Worm (Caenorhabditis elegans) whole organism, L2 larva: ENCODE results near the gene mec-15.

Experiments used
- C34F6.9 ChIP-seq: fragments of 150-350 bp; optimal IDR thresholded peaks from 2 replicates; lab custom pipeline; 2014; ENCODE audit warnings: missing biosample characterization, missing genetic modification characterization
- F13H6.1 ChIP-seq: sonication (generic microtip); optimal IDR thresholded peaks from 2 replicates; lab custom pipeline; 2016; ENCODE audit warnings: missing genetic modification characterization, missing compliant biosample characterization
- R02D3.7 ChIP-seq: fragments of 150-350 bp; optimal IDR thresholded peaks from 2 replicates; lab custom pipeline; 2014; ENCODE audit warnings: missing biosample characterization, missing genetic modification characterization
- Y55F3AM.14 ChIP-seq: fragments of 200-800 bp; sonication (Bioruptor generic); optimal IDR thresholded peaks from 2 replicates; lab custom pipeline; 2018; ENCODE audit warnings: mild to moderate bottlenecking, missing genetic modification characterization, missing compliant biosample characterization
- ZK546.5 ChIP-seq: sonication (generic microtip); optimal IDR thresholded peaks from 2 replicates; lab custom pipeline; 2017; ENCODE audit warnings: missing biosample characterization, missing genetic modification characterization
- alr-1 ChIP-seq: fragments of 150-350 bp; optimal IDR thresholded peaks from 2 replicates; lab custom pipeline; 2014; ENCODE audit warnings: missing biosample characterization, missing genetic modification characterization
- aly-2 ChIP-seq: fragments of 150-350 bp; optimal IDR thresholded peaks from 2 replicates; lab custom pipeline; 2014; ENCODE audit warnings: missing biosample characterization, missing genetic modification characterization
- ama-1 ChIP-seq: fragments of 150-350 bp; optimal IDR thresholded peaks from 2 replicates; lab custom pipeline; 2018; ENCODE audit warnings: inconsistent platforms
- blmp-1 ChIP-seq: sonication (generic microtip); optimal IDR thresholded peaks from 2 replicates; lab custom pipeline; 2017; ENCODE audit warnings: missing genetic modification characterization, mild to moderate bottlenecking, missing compliant biosample characterization, antibody characterized with exemption, moderate library complexity; ENCODE audit not compliant: insufficient read depth
- ceh-16 ChIP-seq: fragments of 150-350 bp; optimal IDR thresholded peaks from 2 replicates; lab custom pipeline; 2014; ENCODE audit warnings: missing biosample characterization, missing genetic modification characterization
- ceh-82 ChIP-seq: fragments of 150-350 bp; optimal IDR thresholded peaks from 2 replicates; lab custom pipeline; 2014; ENCODE audit warnings: missing biosample characterization, missing genetic modification characterization
- crh-2 ChIP-seq: sonication (generic microtip); optimal IDR thresholded peaks from 2 replicates; lab custom pipeline; 2017; ENCODE audit warnings: missing biosample characterization, missing genetic modification characterization
- dmd-4 ChIP-seq: sonication (generic microtip); optimal IDR thresholded peaks from 2 replicates; lab custom pipeline; 2017; ENCODE audit warnings: missing biosample characterization, missing genetic modification characterization
- egl-27 ChIP-seq: sonication (generic microtip); optimal IDR thresholded peaks from 3 replicates; lab custom pipeline; 2017; ENCODE audit warnings: missing biosample characterization, missing genetic modification reagents, missing genetic modification characterization
- elt-1 ChIP-seq: fragments of 150-350 bp; optimal IDR thresholded peaks from 2 replicates; lab custom pipeline; 2014; ENCODE audit warnings: missing biosample characterization, missing genetic modification characterization
- elt-3 ChIP-seq: sonication (generic microtip); optimal IDR thresholded peaks from 2 replicates; lab custom pipeline; 2017; ENCODE audit warnings: missing biosample characterization, missing genetic modification characterization
- fos-1 ChIP-seq: fragments of 150-350 bp; optimal IDR thresholded peaks from 2 replicates; lab custom pipeline; 2014; ENCODE audit warnings: missing biosample characterization, missing genetic modification characterization
- gmeb-1 ChIP-seq: fragments of 150-350 bp; optimal IDR thresholded peaks from 2 replicates; lab custom pipeline; 2014; ENCODE audit warnings: missing biosample characterization, missing genetic modification characterization
- lin-11 ChIP-seq: fragments of 150-350 bp; sonication (generic microtip); optimal IDR thresholded peaks from 2 replicates; lab custom pipeline; 2014; ENCODE audit warnings: missing biosample characterization, missing genetic modification characterization, inconsistent platforms, mixed read lengths
- lin-13 ChIP-seq: fragments of 150-350 bp; optimal IDR thresholded peaks from 2 replicates; lab custom pipeline; 2014; ENCODE audit warnings: missing biosample characterization, missing genetic modification reagents, missing genetic modification characterization
- lin-39 ChIP-seq: fragments of 150-350 bp; optimal IDR thresholded peaks from 2 replicates; lab custom pipeline; 2014; ENCODE audit warnings: missing biosample characterization, missing genetic modification reagents, missing genetic modification characterization
- lsy-2 ChIP-seq, 2 experiments: fragments of 150-350 bp in 1 of 2; sonication (generic microtip) in 1 of 2; optimal IDR thresholded peaks; 2 replicates each; lab custom pipeline; 2014 to 2017; ENCODE audit warnings: missing biosample characterization in 2 of 2, missing genetic modification characterization in 2 of 2
- mab-5 ChIP-seq: fragments of 150-350 bp; optimal IDR thresholded peaks from 2 replicates; lab custom pipeline; 2014; ENCODE audit warnings: missing biosample characterization, missing genetic modification characterization
- mbf-1 ChIP-seq: sonication (generic microtip); optimal IDR thresholded peaks from 2 replicates; lab custom pipeline; 2017; ENCODE audit warnings: missing biosample characterization, missing genetic modification characterization
- mdl-1 ChIP-seq, 2 experiments: fragments of 150-350 bp in 1 of 2; sonication (generic microtip) in 1 of 2; optimal IDR thresholded peaks; 2 replicates each; lab custom pipeline; 2017; ENCODE audit warnings: missing biosample characterization in 2 of 2, missing genetic modification characterization in 2 of 2
- nhr-10 ChIP-seq: sonication (generic microtip); optimal IDR thresholded peaks from 2 replicates; lab custom pipeline; 2017; ENCODE audit warnings: missing biosample characterization, missing genetic modification characterization
- nhr-11 ChIP-seq: fragments of 150-350 bp; optimal IDR thresholded peaks from 2 replicates; lab custom pipeline; 2014; ENCODE audit warnings: missing biosample characterization, missing genetic modification characterization
- nhr-12 ChIP-seq: fragments of 150-350 bp; optimal IDR thresholded peaks from 2 replicates; lab custom pipeline; 2014; ENCODE audit warnings: missing biosample characterization, missing genetic modification characterization
- nhr-129 ChIP-seq: fragments of 150-350 bp; optimal IDR thresholded peaks from 2 replicates; lab custom pipeline; 2014; ENCODE audit warnings: missing biosample characterization, missing genetic modification characterization
- nhr-21 ChIP-seq: fragments of 150-350 bp; optimal IDR thresholded peaks from 2 replicates; lab custom pipeline; 2014; ENCODE audit warnings: missing biosample characterization, missing genetic modification characterization
- nhr-23 ChIP-seq: fragments of 150-350 bp; optimal IDR thresholded peaks from 2 replicates; lab custom pipeline; 2014; ENCODE audit warnings: missing biosample characterization, missing genetic modification reagents, missing genetic modification characterization
- nhr-237 ChIP-seq: fragments of 150-350 bp; optimal IDR thresholded peaks from 2 replicates; lab custom pipeline; 2014; ENCODE audit warnings: missing biosample characterization, missing genetic modification characterization
- nhr-25 ChIP-seq: fragments of 150-350 bp; sonication (generic microtip); optimal IDR thresholded peaks from 3 replicates; lab custom pipeline; 2014; ENCODE audit warnings: missing biosample characterization, missing genetic modification characterization
- nhr-6 ChIP-seq: fragments of 150-350 bp; optimal IDR thresholded peaks from 2 replicates; lab custom pipeline; 2014; ENCODE audit warnings: missing biosample characterization, missing genetic modification characterization
- nhr-77 ChIP-seq: fragments of 150-350 bp; optimal IDR thresholded peaks from 2 replicates; lab custom pipeline; 2014; ENCODE audit warnings: missing biosample characterization, missing genetic modification characterization
- peb-1 ChIP-seq: fragments of 150-350 bp; optimal IDR thresholded peaks from 2 replicates; lab custom pipeline; 2014; ENCODE audit warnings: missing biosample characterization, missing genetic modification characterization
- sem-4 ChIP-seq: fragments of 150-350 bp; optimal IDR thresholded peaks from 2 replicates; lab custom pipeline; 2014; ENCODE audit warnings: missing biosample characterization, missing genetic modification reagents, missing genetic modification characterization
- skn-1 ChIP-seq: sonication (generic microtip); optimal IDR thresholded peaks from 2 replicates; lab custom pipeline; 2017; ENCODE audit warnings: missing biosample characterization, missing genetic modification characterization
- sma-3 ChIP-seq: sonication (generic microtip); optimal IDR thresholded peaks from 2 replicates; lab custom pipeline; 2016; ENCODE audit warnings: missing genetic modification reagents, missing genetic modification characterization, missing compliant biosample characterization
- sma-9 ChIP-seq, 2 experiments: fragments of 150-350 bp in 1 of 2; sonication (generic microtip) in 1 of 2; optimal IDR thresholded peaks; 2 replicates each; lab custom pipeline; 2014 to 2016; ENCODE audit warnings: missing genetic modification characterization in 2 of 2, mild to moderate bottlenecking in 1 of 2, missing biosample characterization in 1 of 2, missing compliant biosample characterization in 1 of 2, missing genetic modification reagents in 1 of 2, moderate library complexity in 1 of 2
- snpc-4 ChIP-seq: fragments of 150-350 bp; optimal IDR thresholded peaks from 2 replicates; lab custom pipeline; 2014; ENCODE audit warnings: missing biosample characterization, missing genetic modification characterization
- unc-39 ChIP-seq: fragments of 150-350 bp; optimal IDR thresholded peaks from 2 replicates; lab custom pipeline; 2014; ENCODE audit warnings: missing biosample characterization, missing genetic modification characterization
- unc-55 ChIP-seq: fragments of 150-350 bp; sonication (generic microtip); optimal IDR thresholded peaks from 3 replicates; lab custom pipeline; 2014; ENCODE audit warnings: missing biosample characterization, missing genetic modification reagents, missing genetic modification characterization
- unc-62 ChIP-seq: fragments of 150-350 bp; optimal IDR thresholded peaks from 2 replicates; lab custom pipeline; 2014; ENCODE audit warnings: missing biosample characterization, missing genetic modification reagents, missing genetic modification characterization
- zag-1 ChIP-seq: fragments of 150-350 bp; optimal IDR thresholded peaks from 2 replicates; lab custom pipeline; 2014; ENCODE audit warnings: missing biosample characterization, missing genetic modification characterization
- ztf-1 ChIP-seq: fragments of 200-800 bp; sonication (Bioruptor generic); conservative IDR thresholded peaks from 2 replicates; pipeline ENCODE4 v1.3.6; 2022; ENCODE audit warnings: missing genetic modification characterization, missing compliant biosample characterization
- ztf-11 ChIP-seq: sonication (generic microtip); optimal IDR thresholded peaks from 2 replicates; lab custom pipeline; 2017; ENCODE audit warnings: missing biosample characterization, missing genetic modification characterization
- ztf-4 ChIP-seq: fragments of 150-350 bp; optimal IDR thresholded peaks from 2 replicates; lab custom pipeline; 2014; ENCODE audit warnings: missing biosample characterization, missing genetic modification characterization

mec-15 gene

ce11 chrII:10248355-10249041, 9.0 kb upstream of the mec-15 start, which contains the start of gene atad-3:
atad-3 (plus strand) TSS chrII:10248991.
- peak; percentile 35 for TF ChIP-seq fos-1 (tag; lab: Kevin White, UChicago)
- TF ChIP-seq ztf-1 = no peak
- TF ChIP-seq nhr-10 (tag; lab: Kevin White, UChicago) = no peak
- peak; percentile 65 for TF ChIP-seq sem-4 (tag; lab: Kevin White, UChicago)
- TF ChIP-seq lin-39 (tag; lab: Kevin White, UChicago) = no peak
- TF ChIP-seq egl-27 = peak; percentile 55
- peak; percentile 89 for TF ChIP-seq C34F6.9 (tag; lab: Kevin White, UChicago)
- TF ChIP-seq dmd-4 (tag; lab: Kevin White, UChicago) = no peak
- no peak for TF ChIP-seq elt-1 (tag; lab: Kevin White, UChicago)
- no peak for TF ChIP-seq nhr-77
- TF ChIP-seq lin-11 (tag; lab: Kevin White, UChicago) = peak; percentile 68
- no peak for TF ChIP-seq nhr-12 (tag; lab: Kevin White, UChicago)
- peak; percentile 74 for TF ChIP-seq nhr-21
- TF ChIP-seq unc-55 (GFP tag; lab: Kevin White, UChicago) = peak; percentile 85
- TF ChIP-seq nhr-25 (tag; lab: Kevin White, UChicago) = peak; percentile 86
- no peak for TF ChIP-seq nhr-11
- TF ChIP-seq F13H6.1 (tag; lab: Kevin White, UChicago) = peak; percentile 88
- TF ChIP-seq unc-62 (GFP tag; lab: Kevin White, UChicago) = no peak
- TF ChIP-seq ztf-11 (tag; lab: Kevin White, UChicago) = no peak
- peak; percentile 44 for TF ChIP-seq ZK546.5 (tag; lab: Kevin White, UChicago)
- TF ChIP-seq ceh-16 (tag; lab: Kevin White, UChicago) = no peak
- no peak for TF ChIP-seq peb-1 (tag; lab: Kevin White, UChicago)
- TF ChIP-seq nhr-23 (tag; lab: Kevin White, UChicago) = no peak
- no peak for TF ChIP-seq skn-1
- TF ChIP-seq sma-3 = peak; percentile 91
- peak; percentile 72 for TF ChIP-seq snpc-4 (tag; lab: Kevin White, UChicago)
- TF ChIP-seq blmp-1 (tag; lab: Kevin White, UChicago) = peak; percentile 13
- TF ChIP-seq elt-3 = no peak
- peak; percentile 12 for TF ChIP-seq nhr-237
- TF ChIP-seq mab-5 (tag; lab: Kevin White, UChicago) = peak; percentile 76
- no peak for TF ChIP-seq aly-2 (tag; lab: Kevin White, UChicago)
- peak; percentile 70 for TF ChIP-seq nhr-6 (tag; lab: Kevin White, UChicago)
- peak; percentile 7 for TF ChIP-seq ceh-82 (tag; lab: Kevin White, UChicago)
- TF ChIP-seq lin-13 (GFP tag; lab: Kevin White, UChicago) = peak; percentile 92
- peak; percentile 42 for TF ChIP-seq R02D3.7 (tag; lab: Kevin White, UChicago)
- peak in 1 of 2 experiments; percentile 47 for TF ChIP-seq mdl-1 (tag; optimal IDR thresholded peaks at IDR 0.05; lab: Kevin White, UChicago)
- TF ChIP-seq mbf-1 (tag; lab: Kevin White, UChicago) = no peak
- peak; percentile 46 for TF ChIP-seq Y55F3AM.14
- TF ChIP-seq unc-39 (tag; lab: Kevin White, UChicago) = no peak
- TF ChIP-seq gmeb-1 (tag; lab: Kevin White, UChicago) = peak; percentile 83
- peak; percentile 79 for TF ChIP-seq zag-1 (tag; lab: Kevin White, UChicago)
- TF ChIP-seq alr-1 (tag; lab: Kevin White, UChicago) = no peak
- peak; percentile 94 for TF ChIP-seq sma-9 (GFP tag; optimal IDR thresholded peaks at IDR 0.05; lab: Kevin White, UChicago)
- no peak for TF ChIP-seq sma-9 (tag; optimal IDR thresholded peaks at IDR 0.05; lab: Kevin White, UChicago)
- peak; percentile 43 for TF ChIP-seq ztf-4 (tag; lab: Kevin White, UChicago)
- peak; percentile 83 to 91 for TF ChIP-seq lsy-2 (tag; optimal IDR thresholded peaks at IDR 0.05; lab: Kevin White, UChicago)
- TF ChIP-seq crh-2 = peak; percentile 85
- TF ChIP-seq nhr-129 (tag; lab: Kevin White, UChicago) = peak; percentile 86
- peak; percentile 4 for TF ChIP-seq ama-1 (lab: Kevin White, UChicago)
